Fruit fly (Drosophila melanogaster): ENCODE results near the gene CG34456.

The CG34456 gene

DNA sequence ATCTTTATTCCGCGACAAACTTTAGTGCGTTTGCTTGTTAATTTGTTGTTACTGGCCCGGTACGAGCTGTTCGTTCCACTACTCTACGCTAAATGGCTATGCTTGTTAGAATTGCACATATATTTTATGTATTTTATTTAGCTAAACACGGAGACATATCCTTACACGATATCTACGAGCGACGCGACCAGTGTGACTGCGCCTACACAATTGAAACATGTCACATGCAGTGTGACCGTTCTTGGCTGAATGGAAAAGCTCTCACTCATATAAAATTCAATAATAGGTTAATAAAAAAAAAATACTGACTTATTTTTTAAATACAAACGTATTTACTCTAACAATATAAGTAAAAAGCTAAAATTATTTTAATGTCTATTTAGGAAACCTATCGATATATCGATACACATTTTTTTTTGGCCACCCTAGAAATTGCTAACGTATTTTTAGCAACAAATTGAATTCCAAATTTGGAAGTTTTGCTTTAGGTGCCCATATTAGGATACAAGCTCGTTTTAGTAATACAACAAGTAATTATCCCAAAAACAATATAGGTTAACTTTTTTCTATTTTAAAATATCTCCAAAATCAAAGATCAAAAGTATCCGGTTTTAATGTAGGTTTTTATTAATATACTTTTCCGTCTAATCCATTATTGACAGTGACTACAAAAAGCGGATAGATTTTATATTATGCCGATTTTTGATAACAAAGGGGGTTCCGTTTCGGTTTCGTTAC, 37.3 kb downstream of the CG34456 start, which contains the start of gene CG4080 (continued):
- 0 out of 3 replicates have a peak, but pooled peaks have one; percentile 33 for TF ChIP-seq mld (GFP tag; IDR thresholded peaks at IDR 0.05; ENCODE audit: partially characterized antibody)
- TF ChIP-seq MTF-1 (GFP tag; optimal IDR thresholded peaks at IDR 0.05; ENCODE audit: borderline replicate concordance): peak; percentile 7
- peak in 1 of 2 experiments; percentile 34 for TF ChIP-seq chif (GFP tag; optimal IDR thresholded peaks at IDR 0.05)
- TF ChIP-seq CG3163 (GFP tag; optimal IDR thresholded peaks at IDR 0.05): no peak
- TF ChIP-seq CG15011 (GFP tag; optimal IDR thresholded peaks at IDR 0.05): no peak
- TF ChIP-seq CG33557 (GFP tag; optimal IDR thresholded peaks at IDR 0.05): peak; percentile 34
- no peak for TF ChIP-seq luna (GFP tag; optimal IDR thresholded peaks at IDR 0.05)
- peak; percentile 81 for TF ChIP-seq Med (GFP tag)
- no peak for TF ChIP-seq CG6272 (GFP tag; IDR thresholded peaks at IDR 0.05)
- TF ChIP-seq CG17359 (tag; optimal IDR thresholded peaks at IDR 0.05): no peak
- no peak for TF ChIP-seq crol (GFP tag; IDR thresholded peaks at IDR 0.05)
- TF ChIP-seq Hey (tag; optimal IDR thresholded peaks at IDR 0.05): no peak
- peak; percentile 70 for TF ChIP-seq row (GFP tag; IDR thresholded peaks at IDR 0.05)
- TF ChIP-seq CG15514 (GFP tag; optimal IDR thresholded peaks at IDR 0.05): peak; percentile 67
- TF ChIP-seq toy (GFP tag; IDR thresholded peaks at IDR 0.05): no peak
- peak; percentile 63 for TF ChIP-seq HmgZ (tag; optimal IDR thresholded peaks at IDR 0.05)
- peak; percentile 19 for TF ChIP-seq Xbp1 (GFP tag; optimal IDR thresholded peaks at IDR 0.05)
- no peak for TF ChIP-seq mam (GFP tag; optimal IDR thresholded peaks at IDR 0.05)
- TF ChIP-seq pb (GFP tag; optimal IDR thresholded peaks at IDR 0.05): no peak
- no peak for TF ChIP-seq eyg (GFP tag; optimal IDR thresholded peaks at IDR 0.05)
- no peak for TF ChIP-seq CG2199 (GFP tag; IDR thresholded peaks at IDR 0.05)
- no peak for TF ChIP-seq Hand (GFP tag; optimal IDR thresholded peaks at IDR 0.05)
- no peak for TF ChIP-seq CG10366 (GFP tag; IDR thresholded peaks at IDR 0.05)
- TF ChIP-seq grn (GFP tag; optimal IDR thresholded peaks at IDR 0.05): peak; percentile 26
- no peak for TF ChIP-seq CG31365 (tag; optimal IDR thresholded peaks at IDR 0.05)
- TF ChIP-seq dm (GFP tag; optimal IDR thresholded peaks at IDR 0.05): no peak
- peak; percentile 3 for TF ChIP-seq ewg (GFP tag; optimal IDR thresholded peaks at IDR 0.05)
- peak; percentile 55 for TF ChIP-seq lab (GFP tag; optimal IDR thresholded peaks at IDR 0.05)
- no peak for TF ChIP-seq C15 (GFP tag; IDR thresholded peaks at IDR 0.05)
- TF ChIP-seq tna (GFP tag; IDR thresholded peaks at IDR 0.05; ENCODE audit: partially characterized antibody): peak; percentile 55
- TF ChIP-seq pan (optimal IDR thresholded peaks at IDR 0.05): no peak
- TF ChIP-seq pan (GFP tag; optimal IDR thresholded peaks at IDR 0.05 in 1 of 2, IDR thresholded peaks at IDR 0.05 in 1 of 2): peak in 1 of 2 experiments; percentile 7
- peak; percentile 3 for TF ChIP-seq abd-A (tag; optimal IDR thresholded peaks at IDR 0.05)
- no peak for TF ChIP-seq CG11504 (tag; optimal IDR thresholded peaks at IDR 0.05)
- TF ChIP-seq CG1792 (GFP tag; optimal IDR thresholded peaks at IDR 0.05): no peak
- TF ChIP-seq Dp (GFP tag; optimal IDR thresholded peaks at IDR 0.05): peak; percentile 34
- TF ChIP-seq eve (GFP tag; optimal IDR thresholded peaks at IDR 0.05): peak in 1 of 2 experiments; percentile 53
- peak; percentile 15 for TF ChIP-seq CG3838 (GFP tag; optimal IDR thresholded peaks at IDR 0.05)
- no peak for TF ChIP-seq CG7745 (tag; optimal IDR thresholded peaks at IDR 0.05)
- TF ChIP-seq ash1 (GFP tag; optimal IDR thresholded peaks at IDR 0.05): no peak
- TF ChIP-seq pita (GFP tag; optimal IDR thresholded peaks at IDR 0.05): no peak
- no peak for TF ChIP-seq TFAM (GFP tag; optimal IDR thresholded peaks at IDR 0.05)
- TF ChIP-seq CG9437 (GFP tag; optimal IDR thresholded peaks at IDR 0.05): peak; percentile 54
- TF ChIP-seq CG1832 (GFP tag; optimal IDR thresholded peaks at IDR 0.05): no peak
- TF ChIP-seq lola (GFP tag; optimal IDR thresholded peaks at IDR 0.05): peak in 1 of 3 experiments; percentile 25
- peak; percentile 75 for TF ChIP-seq hbn (GFP tag; IDR thresholded peaks at IDR 0.05; ENCODE audit: partially characterized antibody)
- TF ChIP-seq zfh2 (GFP tag; optimal IDR thresholded peaks at IDR 0.05): no peak
- peak; percentile 57 for TF ChIP-seq CG17829 (tag; optimal IDR thresholded peaks at IDR 0.05)
- no peak for TF ChIP-seq emc (GFP tag; optimal IDR thresholded peaks at IDR 0.05)

All from whole organism, embryonic.